Fruit fly (Drosophila melanogaster) whole organism, adult: Measurements from ENCODE around the gene CG43737.

Experiments used
- CG11617 ChIP-seq: fragments of 200-800 bp; sonication (Bioruptor generic); optimal IDR thresholded peaks from 2 replicates; lab custom pipeline; 2017; ENCODE audit warnings: mild to moderate bottlenecking, missing biosample characterization, missing genetic modification reagents, missing genetic modification characterization
- CG12768 ChIP-seq: fragments of 200-800 bp; sonication (Bioruptor generic); optimal IDR thresholded peaks from 2 replicates; lab custom pipeline; 2017; ENCODE audit warnings: missing biosample characterization, missing genetic modification characterization, mild to moderate bottlenecking, moderate library complexity, missing genetic modification reagents
- CG14711 ChIP-seq: fragments of 200-800 bp; sonication (Bioruptor generic); optimal IDR thresholded peaks from 2 replicates; lab custom pipeline; 2018; ENCODE audit warnings: missing biosample characterization, mild to moderate bottlenecking, missing genetic modification characterization, moderate library complexity
- CG1620 ChIP-seq: fragments of 200-800 bp; sonication (Bioruptor generic); optimal IDR thresholded peaks from 2 replicates; lab custom pipeline; 2016; ENCODE audit warnings: missing biosample characterization, missing genetic modification characterization
- CG33017 ChIP-seq: fragments of 200-800 bp; sonication (Bioruptor generic); optimal IDR thresholded peaks from 2 replicates; lab custom pipeline; 2018; ENCODE audit warnings: missing biosample characterization, mild to moderate bottlenecking, missing genetic modification characterization, moderate library complexity
- CG5204 ChIP-seq: fragments of 200-800 bp; sonication (Bioruptor generic); optimal IDR thresholded peaks from 2 replicates; lab custom pipeline; 2016; ENCODE audit warnings: missing biosample characterization, missing genetic modification characterization
- CG7045 ChIP-seq: fragments of 200-800 bp; sonication (Bioruptor generic); optimal IDR thresholded peaks from 2 replicates; lab custom pipeline; 2017; ENCODE audit warnings: missing biosample characterization, mild to moderate bottlenecking, missing genetic modification characterization
- CG7101 ChIP-seq: fragments of 200-800 bp; sonication (Bioruptor generic); optimal IDR thresholded peaks from 2 replicates; lab custom pipeline; 2018; ENCODE audit warnings: missing biosample characterization, mild to moderate bottlenecking, missing genetic modification characterization, moderate library complexity
- Clk ChIP-seq: fragments of 200-800 bp; sonication (Bioruptor generic); optimal IDR thresholded peaks from 2 replicates; lab custom pipeline; 2017; ENCODE audit warnings: missing biosample characterization, missing genetic modification characterization
- Crg-1 ChIP-seq: fragments of 200-800 bp; sonication (Bioruptor generic); optimal IDR thresholded peaks from 2 replicates; lab custom pipeline; 2016; ENCODE audit warnings: missing biosample characterization, missing genetic modification characterization
- Hr96 ChIP-seq: fragments of 200-800 bp; sonication (Bioruptor generic); optimal IDR thresholded peaks from 2 replicates; lab custom pipeline; 2016; ENCODE audit warnings: missing biosample characterization, missing genetic modification characterization
- Mnt ChIP-seq: fragments of 200-800 bp; sonication (Bioruptor generic); optimal IDR thresholded peaks from 2 replicates; lab custom pipeline; 2016; ENCODE audit warnings: missing biosample characterization, mild to moderate bottlenecking, missing genetic modification characterization
- bab1 ChIP-seq: fragments of 200-800 bp; sonication (Bioruptor generic); optimal IDR thresholded peaks from 3 replicates; lab custom pipeline; 2019; ENCODE audit warnings: missing biosample characterization, mild to moderate bottlenecking, missing genetic modification characterization, moderate library complexity
- cic ChIP-seq: fragments of 200-800 bp; sonication (Bioruptor generic); optimal IDR thresholded peaks from 2 replicates; lab custom pipeline; 2017; ENCODE audit warnings: missing biosample characterization, mild to moderate bottlenecking, missing genetic modification characterization, moderate library complexity
- cnc ChIP-seq, 2 experiments: fragments of >200 bp; optimal IDR thresholded peaks; 2 replicates each; lab custom pipeline; 2017
- kay ChIP-seq: fragments of 200-800 bp; sonication (Bioruptor generic); peaks from one replicate; lab custom pipeline; 2016; ENCODE audit warnings: missing biosample characterization, missing genetic modification characterization, borderline replicate concordance
- ovo ChIP-seq: fragments of 200-800 bp; sonication (Bioruptor generic); optimal IDR thresholded peaks from 2 replicates; lab custom pipeline; 2016; ENCODE audit warnings: missing biosample characterization, missing genetic modification characterization
- pad ChIP-seq: fragments of 200-800 bp; sonication (Bioruptor generic); optimal IDR thresholded peaks from 3 replicates; lab custom pipeline; 2017; ENCODE audit warnings: missing biosample characterization, missing genetic modification characterization, mild to moderate bottlenecking, moderate library complexity, missing genetic modification reagents
- tj ChIP-seq: fragments of 200-800 bp; sonication (Bioruptor generic); optimal IDR thresholded peaks from 3 replicates; lab custom pipeline; 2017; ENCODE audit warnings: missing biosample characterization, mild to moderate bottlenecking, missing genetic modification characterization, moderate library complexity
- toe ChIP-seq: fragments of 200-800 bp; sonication (Bioruptor generic); optimal IDR thresholded peaks from 2 replicates; lab custom pipeline; 2016; ENCODE audit warnings: missing biosample characterization, missing genetic modification characterization

The CG43737 gene

DNA sequence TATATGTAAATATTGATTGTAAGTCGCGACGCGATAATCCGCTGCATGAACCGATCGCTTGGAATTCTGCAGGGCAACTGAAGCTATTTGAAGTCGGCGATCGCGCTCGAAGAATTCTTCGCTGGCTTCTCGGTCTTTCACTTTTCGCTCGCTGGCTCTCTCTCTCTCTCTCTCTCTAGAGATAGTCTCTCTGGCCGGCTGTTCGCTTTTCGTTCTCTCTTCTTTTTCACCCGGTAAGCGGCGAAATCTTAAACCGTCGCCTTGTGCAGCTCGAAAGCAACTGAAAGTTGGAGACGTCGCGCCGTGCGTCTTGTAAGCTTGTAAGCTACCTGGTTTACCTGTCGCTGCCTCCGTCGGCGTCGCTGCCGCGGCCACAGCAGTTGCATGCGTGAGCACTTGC is 12.3 kb upstream of the CG43737 start, which contains the start of gene CG9095:
TSS of gene CG9095 (minus strand) at position 285 of the 400 bp plus-strand sequence.
- TF ChIP-seq bab1 (GFP tag; lab: Kevin White, UChicago) (no peak), cnc (optimal IDR thresholded peaks at IDR 0.05; lab: Kevin White, UChicago) (no peak), cic (GFP tag; lab: Kevin White, UChicago) (no peak), kay (GFP tag; lab: Kevin White, UChicago) (no peak), toe (no peak), CG11617 (GFP tag; lab: Kevin White, UChicago) (no peak), CG5204 (GFP tag; lab: Kevin White, UChicago) (no peak), CG12768 (GFP tag; lab: Kevin White, UChicago) (no peak), Crg-1 (GFP tag; lab: Kevin White, UChicago) (no peak)

DNA sequence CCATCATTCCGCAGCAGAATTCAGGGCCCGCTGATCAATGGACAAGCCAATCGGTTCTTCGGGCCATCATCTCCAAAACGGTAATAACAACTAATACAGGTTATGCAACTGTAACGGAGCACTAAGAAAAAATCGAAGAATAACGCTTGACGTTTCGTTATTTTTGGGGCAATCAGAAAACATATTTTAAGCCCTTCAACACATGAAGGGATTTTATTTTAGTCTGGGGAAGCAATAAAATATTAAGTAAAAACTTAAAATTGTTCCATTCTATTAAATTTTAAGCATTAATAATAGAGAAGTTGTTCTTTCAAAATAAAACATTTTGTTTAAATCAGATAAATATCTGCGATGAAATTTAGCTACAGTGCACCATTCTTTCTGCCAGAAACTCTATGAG is 11.8 kb upstream of the CG43737 start:
- no peak for TF ChIP-seq pad (GFP tag; lab: Kevin White, UChicago)
- TF ChIP-seq cnc (optimal IDR thresholded peaks at IDR 0.05; lab: Kevin White, UChicago): no peak
- TF ChIP-seq kay (GFP tag; lab: Kevin White, UChicago): no peak
- TF ChIP-seq toe: no peak
- TF ChIP-seq tj (GFP tag; lab: Kevin White, UChicago): no peak
- TF ChIP-seq CG12768 (GFP tag; lab: Kevin White, UChicago): no peak
- no peak for TF ChIP-seq Hr96 (GFP tag; lab: Kevin White, UChicago)

DNA sequence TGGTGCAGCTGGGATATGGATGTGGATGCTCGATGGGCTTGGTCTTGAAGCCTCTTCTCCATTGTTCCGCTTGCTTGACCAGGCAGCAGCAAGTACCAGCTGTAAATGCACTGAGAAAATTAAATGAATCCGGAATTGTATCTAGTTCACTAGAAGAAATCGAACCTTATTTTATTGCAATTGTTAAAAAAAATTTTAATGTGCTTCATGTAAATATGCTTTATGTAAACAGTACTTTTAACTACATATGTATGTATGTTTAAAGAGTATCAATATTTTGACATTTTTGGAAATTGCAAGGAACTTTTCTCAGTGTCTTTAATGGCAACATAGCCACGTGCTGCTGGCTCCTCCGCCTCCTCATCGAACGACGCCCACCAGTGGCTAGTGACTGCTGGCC is 10.4 kb upstream of the CG43737 start:
- no peak for TF ChIP-seq Mnt
- no peak for TF ChIP-seq CG7045 (GFP tag; lab: Kevin White, UChicago)
- no peak for TF ChIP-seq pad (GFP tag; lab: Kevin White, UChicago)
- no peak for TF ChIP-seq Hr96 (GFP tag; lab: Kevin White, UChicago)
- no peak for TF ChIP-seq CG14711 (tag; lab: Kevin White, UChicago)
- no peak for TF ChIP-seq bab1 (GFP tag; lab: Kevin White, UChicago)
- TF ChIP-seq ovo: no peak
- no peak for TF ChIP-seq tj (GFP tag; lab: Kevin White, UChicago)
- TF ChIP-seq kay (GFP tag; lab: Kevin White, UChicago): no peak
- no peak for TF ChIP-seq toe
- no peak for TF ChIP-seq CG7101 (tag; lab: Kevin White, UChicago)
- no peak for TF ChIP-seq CG5204 (GFP tag; lab: Kevin White, UChicago)

DNA sequence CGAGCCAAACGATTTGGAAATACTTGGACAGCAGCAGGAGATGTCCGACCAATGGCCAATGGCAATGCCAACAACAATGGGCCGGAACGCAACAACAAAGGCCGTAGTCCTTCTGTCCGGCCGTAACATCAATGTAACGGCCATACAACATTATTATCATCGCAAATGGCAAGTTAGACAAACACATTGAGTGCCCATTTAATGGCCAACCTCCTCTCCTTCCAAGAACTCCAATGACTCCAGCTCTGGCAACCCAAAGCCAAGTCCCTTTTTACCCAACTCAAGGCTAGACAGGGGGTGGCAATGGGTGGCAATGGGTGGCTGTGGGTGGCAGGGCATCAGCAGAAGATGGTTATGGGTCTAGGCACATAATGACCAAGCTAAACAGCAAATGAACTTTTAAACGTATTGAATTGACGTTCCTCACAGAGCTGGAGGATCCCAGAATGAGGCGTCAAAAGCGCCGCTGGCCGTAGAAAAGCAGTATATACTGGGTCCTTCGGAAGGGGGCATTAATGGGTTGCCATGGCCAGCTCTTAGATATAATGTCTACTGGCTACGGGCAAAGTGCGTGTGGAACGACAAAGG is 24.7 kb downstream of the CG43737 start:
- TF ChIP-seq ovo (no peak), tj (GFP tag; lab: Kevin White, UChicago) (no peak), Crg-1 (GFP tag; lab: Kevin White, UChicago) (no peak), CG7101 (tag; lab: Kevin White, UChicago) (no peak), toe (no peak), CG1620 (GFP tag; lab: Kevin White, UChicago) (no peak), CG7045 (GFP tag; lab: Kevin White, UChicago) (no peak), Clk (no peak), cic (GFP tag; lab: Kevin White, UChicago) (no peak), pad (GFP tag; lab: Kevin White, UChicago) (no peak)

DNA sequence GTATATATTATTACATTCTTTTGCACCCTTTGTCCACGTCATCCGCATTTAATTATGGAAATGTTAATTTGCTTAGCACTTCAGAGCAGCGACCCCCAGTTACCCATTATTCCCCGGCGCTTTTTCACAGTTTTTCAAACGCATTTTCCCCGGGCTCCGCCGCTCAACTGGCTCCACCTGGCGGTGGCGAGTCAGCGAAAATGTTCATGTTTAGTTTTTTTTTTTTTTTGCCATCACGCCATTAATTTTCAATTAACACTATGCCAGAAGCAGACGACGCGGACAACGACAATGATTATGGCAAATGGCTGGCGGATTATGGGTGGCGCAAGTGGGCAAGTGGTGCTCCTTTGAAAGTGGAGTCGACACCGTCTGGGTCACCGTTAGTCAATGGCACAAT is 28.4 kb downstream of the CG43737 start:
- TF ChIP-seq toe (no peak), CG5204 (GFP tag; lab: Kevin White, UChicago) (no peak), Crg-1 (GFP tag; lab: Kevin White, UChicago) (no peak), CG12768 (GFP tag; lab: Kevin White, UChicago) (no peak), Clk (no peak)

DNA sequence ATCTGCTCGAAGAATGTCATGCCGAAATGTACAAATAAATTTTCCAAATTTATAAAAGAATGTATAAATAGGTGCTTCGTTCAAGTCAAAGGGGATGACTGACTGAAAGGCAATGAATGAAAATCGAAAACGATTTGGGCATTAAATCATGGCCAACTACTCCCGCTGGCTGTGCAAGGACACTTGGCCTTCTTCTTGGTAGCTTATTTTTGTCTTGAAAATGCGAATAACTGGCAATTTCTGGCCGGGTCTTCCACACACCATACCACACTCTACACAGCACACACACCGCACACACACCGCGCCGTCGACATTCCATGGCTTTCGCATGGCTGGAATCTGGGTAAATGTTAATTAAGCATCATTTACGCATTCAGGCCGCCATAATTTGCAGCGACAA is 31.3 kb downstream of the CG43737 start, which contains the start of gene CG32588:
TSS of gene CG32588 (minus strand) at position 101 of the 400 bp plus-strand sequence.
- no peak for TF ChIP-seq tj (GFP tag; lab: Kevin White, UChicago)
- TF ChIP-seq bab1 (GFP tag; lab: Kevin White, UChicago): no peak
- TF ChIP-seq cic (GFP tag; lab: Kevin White, UChicago): no peak
- no peak for TF ChIP-seq cnc (optimal IDR thresholded peaks at IDR 0.05; lab: Kevin White, UChicago)
- TF ChIP-seq Mnt: no peak
- no peak for TF ChIP-seq toe
- no peak for TF ChIP-seq Crg-1 (GFP tag; lab: Kevin White, UChicago)
- TF ChIP-seq CG14711 (tag; lab: Kevin White, UChicago): no peak
- TF ChIP-seq kay (GFP tag; lab: Kevin White, UChicago): no peak
- no peak for TF ChIP-seq Hr96 (GFP tag; lab: Kevin White, UChicago)
- TF ChIP-seq CG33017 (tag; lab: Kevin White, UChicago): no peak
- TF ChIP-seq CG7045 (GFP tag; lab: Kevin White, UChicago): no peak
- no peak for TF ChIP-seq pad (GFP tag; lab: Kevin White, UChicago)
- TF ChIP-seq Clk: no peak
- TF ChIP-seq CG5204 (GFP tag; lab: Kevin White, UChicago): no peak

DNA sequence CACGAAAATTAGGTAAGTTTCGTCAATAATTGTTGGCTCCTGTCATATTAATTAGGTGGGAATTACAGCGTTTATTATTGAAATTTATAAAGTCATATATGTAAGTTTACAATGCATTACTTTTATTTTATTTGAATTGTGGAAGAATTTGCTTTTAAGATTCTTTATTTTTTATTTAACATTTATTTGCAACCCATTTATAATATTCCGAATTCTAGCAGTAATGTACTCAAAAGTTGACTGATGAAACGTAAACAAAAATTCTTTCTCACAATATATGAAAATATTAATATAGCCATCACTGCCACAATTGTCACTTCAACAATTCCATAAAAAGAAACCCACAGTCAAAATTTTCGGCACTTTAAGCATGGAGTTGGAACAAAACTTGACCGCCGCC is 34.8 kb downstream of the CG43737 start, which contains the start of gene CG5662:
TSS of gene CG5662 (plus strand) at position 301 of the 400 bp plus-strand sequence.
- TF ChIP-seq CG1620 (GFP tag; lab: Kevin White, UChicago) (no peak), Crg-1 (GFP tag; lab: Kevin White, UChicago) (no peak), CG7101 (tag; lab: Kevin White, UChicago) (no peak)
